Worm (Caenorhabditis elegans) whole organism, mixed stage, embryonic: Measurements from ENCODE around the gene xpo-3.

Source experiments
- ceh-39 ChIP-seq: fragments of 150-350 bp; optimal IDR thresholded peaks from 2 replicates; lab custom pipeline; 2014; ENCODE audit warnings: missing biosample characterization, missing genetic modification characterization
- ceh-43 ChIP-seq: fragments of 200-800 bp; sonication (Bioruptor generic); optimal IDR thresholded peaks from 2 replicates; lab custom pipeline; 2018; ENCODE audit warnings: mild to moderate bottlenecking, missing genetic modification characterization, moderate library complexity, missing compliant biosample characterization
- ces-1 ChIP-seq: fragments of 150-350 bp; optimal IDR thresholded peaks from 2 replicates; lab custom pipeline; 2014; ENCODE audit warnings: missing biosample characterization, missing genetic modification reagents, missing genetic modification characterization
- cnd-1 ChIP-seq: fragments of 200-800 bp; sonication (Bioruptor generic); optimal IDR thresholded peaks from 2 replicates; lab custom pipeline; 2018; ENCODE audit warnings: mild to moderate bottlenecking, missing genetic modification characterization, missing compliant biosample characterization
- drap-1 ChIP-seq: fragments of 200-800 bp; sonication (Bioruptor generic); optimal IDR thresholded peaks from 3 replicates; lab custom pipeline; 2018; ENCODE audit warnings: mild to moderate bottlenecking, missing genetic modification characterization, missing compliant biosample characterization
- elt-1 ChIP-seq: sonication (generic microtip); optimal IDR thresholded peaks from 2 replicates; lab custom pipeline; 2017; ENCODE audit warnings: missing genetic modification characterization, mild to moderate bottlenecking, missing compliant biosample characterization, antibody characterized with exemption, moderate library complexity, borderline replicate concordance; ENCODE audit not compliant: insufficient read depth
- flh-1 ChIP-seq: fragments of 200-800 bp; sonication (Bioruptor generic); optimal IDR thresholded peaks from 2 replicates; lab custom pipeline; 2018; ENCODE audit warnings: mild to moderate bottlenecking, missing genetic modification characterization, moderate library complexity, missing compliant biosample characterization
- ham-2 ChIP-seq: fragments of 200-800 bp; sonication (Bioruptor generic); optimal IDR thresholded peaks from 2 replicates; lab custom pipeline; 2018; ENCODE audit warnings: mild to moderate bottlenecking, missing genetic modification characterization, missing compliant biosample characterization
- lin-13 ChIP-seq: fragments of 150-350 bp; optimal IDR thresholded peaks from 2 replicates; lab custom pipeline; 2014; ENCODE audit warnings: missing biosample characterization, missing genetic modification characterization
- lsy-2 ChIP-seq: fragments of 150-350 bp; optimal IDR thresholded peaks from 2 replicates; lab custom pipeline; 2014; ENCODE audit warnings: missing biosample characterization, missing genetic modification characterization
- mab-5 ChIP-seq: fragments of 150-350 bp; optimal IDR thresholded peaks from 2 replicates; lab custom pipeline; 2014; ENCODE audit warnings: missing biosample characterization, missing genetic modification characterization
- mep-1 ChIP-seq: fragments of 150-350 bp; optimal IDR thresholded peaks from 2 replicates; lab custom pipeline; 2017; ENCODE audit warnings: missing biosample characterization, missing genetic modification reagents, missing genetic modification characterization, inconsistent platforms
- mls-2 ChIP-seq: sonication (generic microtip); optimal IDR thresholded peaks from 2 replicates; lab custom pipeline; 2016; ENCODE audit warnings: mild to moderate bottlenecking, missing genetic modification characterization, moderate library complexity, missing compliant biosample characterization
- nhr-12 ChIP-seq: fragments of 150-350 bp; optimal IDR thresholded peaks from 2 replicates; lab custom pipeline; 2014; ENCODE audit warnings: missing biosample characterization, missing genetic modification characterization
- nhr-2 ChIP-seq: fragments of 150-350 bp; optimal IDR thresholded peaks from 2 replicates; lab custom pipeline; 2014; ENCODE audit warnings: missing biosample characterization, missing genetic modification characterization
- pha-4 ChIP-seq: fragments of 150-350 bp; optimal IDR thresholded peaks from 2 replicates; lab custom pipeline; 2018; ENCODE audit warnings: missing biosample characterization, missing genetic modification reagents, missing genetic modification characterization
- snpc-4 ChIP-seq: fragments of 150-350 bp; optimal IDR thresholded peaks from 2 replicates; lab custom pipeline; 2014; ENCODE audit warnings: missing biosample characterization, missing genetic modification characterization
- sptf-1 ChIP-seq: sonication (generic microtip); optimal IDR thresholded peaks from 2 replicates; lab custom pipeline; 2017; ENCODE audit warnings: mild to moderate bottlenecking, missing genetic modification characterization, moderate library complexity, missing compliant biosample characterization
- tbx-8 ChIP-seq: fragments of 200-800 bp; sonication (Bioruptor generic); optimal IDR thresholded peaks from 2 replicates; lab custom pipeline; 2018; ENCODE audit warnings: mild to moderate bottlenecking, missing genetic modification characterization, moderate library complexity, missing compliant biosample characterization
- unc-120 ChIP-seq: sonication (generic microtip); optimal IDR thresholded peaks from 2 replicates; lab custom pipeline; 2017; ENCODE audit warnings: missing genetic modification characterization, missing compliant biosample characterization; ENCODE audit not compliant: poor library complexity, severe bottlenecking
- unc-39 ChIP-seq: fragments of 150-350 bp; optimal IDR thresholded peaks from 2 replicates; lab custom pipeline; 2014; ENCODE audit warnings: missing biosample characterization, missing genetic modification characterization
- zip-8 ChIP-seq: fragments of 150-350 bp; optimal IDR thresholded peaks from 2 replicates; lab custom pipeline; 2014; ENCODE audit warnings: missing biosample characterization, missing genetic modification characterization
- ztf-11 ChIP-seq: fragments of 150-350 bp; optimal IDR thresholded peaks from 2 replicates; lab custom pipeline; 2014; ENCODE audit warnings: missing biosample characterization, missing genetic modification characterization

The xpo-3 gene

ce11 chrIV:7877255-7877654 is 46.6 kb downstream of the xpo-3 start:
- TF ChIP-seq tbx-8 (no peak), drap-1 (GFP tag; lab: Kevin White, UChicago) (no peak), unc-120 (tag; lab: Kevin White, UChicago) (no peak)

- no peak for TF ChIP-seq lsy-2 (tag; lab: Kevin White, UChicago)
- no peak for TF ChIP-seq cnd-1
- no peak for TF ChIP-seq nhr-2 (tag; lab: Kevin White, UChicago)
- no peak for TF ChIP-seq ceh-39
- TF ChIP-seq sptf-1 = no peak
- no peak for TF ChIP-seq mls-2
- TF ChIP-seq elt-1 (tag; lab: Kevin White, UChicago) = no peak
- TF ChIP-seq ces-1 (GFP tag; lab: Kevin White, UChicago) = no peak
- no peak for TF ChIP-seq unc-39 (tag; lab: Kevin White, UChicago)
- no peak for TF ChIP-seq snpc-4 (tag; lab: Kevin White, UChicago)
- TF ChIP-seq lin-13 (tag; lab: Kevin White, UChicago) = no peak
- TF ChIP-seq pha-4 (tag; lab: Kevin White, UChicago) = no peak
- no peak for TF ChIP-seq nhr-12
- no peak for TF ChIP-seq ceh-43 (GFP tag; lab: Kevin White, UChicago)
Measured at ce11 chrIV:7870451-7870850, 53.4 kb downstream of the xpo-3 start, which contains the start of gene T06C10.3. Gene T06C10.3, plus strand, starts transcription at chrIV:7870751.

DNA sequence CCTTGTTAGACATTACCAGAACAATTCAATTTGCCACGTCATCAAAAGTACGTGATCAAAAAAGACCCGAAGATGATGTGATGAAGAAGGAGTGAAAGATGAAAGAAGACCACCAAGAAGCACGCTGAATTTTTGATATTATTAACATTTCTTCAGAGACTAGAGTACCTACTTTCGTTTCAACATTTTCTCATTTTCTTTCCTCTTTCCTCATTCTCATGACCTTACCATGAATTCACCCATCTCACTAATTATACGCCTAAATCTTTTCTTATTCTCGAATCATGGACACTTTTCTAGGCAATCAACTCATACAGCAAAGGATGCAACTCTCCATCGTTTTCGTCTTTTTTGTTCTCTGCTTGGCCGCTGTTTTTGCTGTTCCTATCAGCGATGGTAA is 55.2 kb downstream of the xpo-3 start, which contains the start of gene flp-10:
Gene flp-10, plus strand, starts transcription at position 301 of the 400 bp plus-strand sequence.
- no peak for TF ChIP-seq lsy-2 (tag; lab: Kevin White, UChicago)
- no peak for TF ChIP-seq mls-2
- no peak for TF ChIP-seq ztf-11 (tag; lab: Kevin White, UChicago)
- no peak for TF ChIP-seq mep-1 (tag; lab: Kevin White, UChicago)
- TF ChIP-seq ham-2 (GFP tag; lab: Kevin White, UChicago) = no peak
- TF ChIP-seq snpc-4 (tag; lab: Kevin White, UChicago) = no peak
- TF ChIP-seq ces-1 (GFP tag; lab: Kevin White, UChicago) = no peak
- TF ChIP-seq mab-5 (tag; lab: Kevin White, UChicago) = no peak
- TF ChIP-seq cnd-1 = no peak
- no peak for TF ChIP-seq zip-8
- no peak for TF ChIP-seq sptf-1
- TF ChIP-seq pha-4 (tag; lab: Kevin White, UChicago) = no peak
- no peak for TF ChIP-seq flh-1
- TF ChIP-seq lin-13 (tag; lab: Kevin White, UChicago) = no peak
- TF ChIP-seq nhr-2 (tag; lab: Kevin White, UChicago) = no peak
- no peak for TF ChIP-seq unc-120 (tag; lab: Kevin White, UChicago)
